Worm (Caenorhabditis elegans) whole organism, early embryonic: Measurements from ENCODE around the gene alg-1.

Experiments
- B0310.2 ChIP-seq: sonication (generic microtip); optimal IDR thresholded peaks from 2 replicates; lab custom pipeline; 2016; ENCODE audit warnings: mild to moderate bottlenecking, missing genetic modification characterization, missing compliant biosample characterization
- F13C5.2 ChIP-seq: sonication (generic microtip); optimal IDR thresholded peaks from 2 replicates; lab custom pipeline; 2017; ENCODE audit warnings: mild to moderate bottlenecking, missing genetic modification characterization, inconsistent platforms, missing compliant biosample characterization
- aly-1 ChIP-seq: sonication (generic microtip); optimal IDR thresholded peaks from 2 replicates; lab custom pipeline; 2016; ENCODE audit warnings: missing genetic modification characterization, missing compliant biosample characterization
- ama-1 ChIP-seq: fragments of 150-350 bp; optimal IDR thresholded peaks from 2 replicates; lab custom pipeline; 2014
- ceh-13 ChIP-seq: fragments of 200-800 bp; sonication (Bioruptor generic); optimal IDR thresholded peaks from 2 replicates; lab custom pipeline; 2018; ENCODE audit warnings: mild to moderate bottlenecking, missing genetic modification characterization, missing compliant biosample characterization
- ceh-36 ChIP-seq: sonication (generic microtip); optimal IDR thresholded peaks from 2 replicates; lab custom pipeline; 2016; ENCODE audit warnings: missing genetic modification characterization, inconsistent platforms, missing compliant biosample characterization
- ets-7 ChIP-seq: sonication (generic microtip); optimal IDR thresholded peaks from 2 replicates; lab custom pipeline; 2016; ENCODE audit warnings: missing genotype, missing genetic modification characterization, missing compliant biosample characterization
- flt-1 ChIP-seq: fragments of 200-800 bp; sonication (Bioruptor generic); IDR thresholded peaks from 2 replicates; pipeline ENCODE4 v1.3.6; 2022; ENCODE audit warnings: missing genetic modification characterization, missing compliant biosample characterization
- hmbx-1 ChIP-seq: sonication (generic microtip); optimal IDR thresholded peaks from 2 replicates; lab custom pipeline; 2016; ENCODE audit warnings: mild to moderate bottlenecking, missing genetic modification characterization, missing compliant biosample characterization
- hmg-4 ChIP-seq: fragments of 200-800 bp; sonication (Bioruptor generic); optimal IDR thresholded peaks from 2 replicates; lab custom pipeline; 2018; ENCODE audit warnings: mild to moderate bottlenecking, missing genetic modification characterization, missing compliant biosample characterization
- hnd-1 ChIP-seq: sonication (generic microtip); optimal IDR thresholded peaks from 2 replicates; lab custom pipeline; 2016; ENCODE audit warnings: missing genetic modification characterization, missing compliant biosample characterization
- pes-1 ChIP-seq: fragments of 200-800 bp; sonication (Bioruptor generic); IDR thresholded peaks from 2 replicates; pipeline ENCODE4 v1.3.6; 2022; ENCODE audit warnings: missing genetic modification reagents, missing genetic modification characterization, missing compliant biosample characterization
- scrt-1 ChIP-seq: fragments of 200-800 bp; sonication (Bioruptor generic); IDR thresholded peaks from 2 replicates; pipeline ENCODE4 v1.3.6; 2022; ENCODE audit warnings: missing genetic modification characterization, missing compliant biosample characterization
- sea-1 ChIP-seq: fragments of 200-800 bp; sonication (Bioruptor generic); conservative IDR thresholded peaks from 2 replicates; pipeline ENCODE4 v1.3.6; 2022; ENCODE audit warnings: missing genetic modification characterization, missing compliant biosample characterization
- tbx-11 ChIP-seq: fragments of 200-800 bp; sonication (Bioruptor generic); IDR thresholded peaks from 2 replicates; pipeline ENCODE4 v1.3.6; 2022; ENCODE audit warnings: missing genetic modification characterization, missing compliant biosample characterization
- tbx-37 ChIP-seq: fragments of 200-800 bp; sonication (Bioruptor generic); conservative IDR thresholded peaks from 2 replicates; pipeline ENCODE4 v1.3.6; 2022; ENCODE audit warnings: missing genetic modification reagents, missing genetic modification characterization, missing compliant biosample characterization
- tra-4 ChIP-seq: sonication (generic microtip); optimal IDR thresholded peaks from 2 replicates; lab custom pipeline; 2017; ENCODE audit warnings: missing genetic modification characterization, missing compliant biosample characterization

alg-1 gene

ce11 chrX:13936719-13937118 is 12.2 kb upstream of the alg-1 start:
- TF ChIP-seq tbx-37 (GFP tag; lab: Robert Waterston, UW) (no peak), hmg-4 (GFP tag; lab: Kevin White, UChicago) (no peak), flt-1 (GFP tag; lab: Robert Waterston, UW) (no peak), F13C5.2 (tag; lab: Kevin White, UChicago) (no peak), pes-1 (no peak), hmbx-1 (no peak), B0310.2 (no peak), ets-7 (tag; lab: Kevin White, UChicago) (no peak), ama-1 (lab: Kevin White, UChicago) (no peak), ceh-13 (GFP tag; lab: Kevin White, UChicago) (no peak), sea-1 (GFP tag; lab: Robert Waterston, UW) (no peak), scrt-1 (GFP tag; lab: Robert Waterston, UW) (no peak), aly-1 (tag; lab: Kevin White, UChicago) (no peak), tbx-11 (GFP tag; lab: Robert Waterston, UW) (no peak), hnd-1 (tag; lab: Kevin White, UChicago) (no peak), tra-4 (tag; lab: Kevin White, UChicago) (no peak)

- TF ChIP-seq sea-1 (GFP tag; lab: Robert Waterston, UW) (no peak), ceh-36 (tag; lab: Kevin White, UChicago) (no peak), ama-1 (lab: Kevin White, UChicago) (no peak), B0310.2 (no peak), F13C5.2 (tag; lab: Kevin White, UChicago) (no peak), tra-4 (tag; lab: Kevin White, UChicago) (no peak), ets-7 (tag; lab: Kevin White, UChicago) (no peak), scrt-1 (GFP tag; lab: Robert Waterston, UW) (no peak), tbx-11 (GFP tag; lab: Robert Waterston, UW) (no peak), flt-1 (GFP tag; lab: Robert Waterston, UW) (no peak), hnd-1 (tag; lab: Kevin White, UChicago) (no peak), aly-1 (tag; lab: Kevin White, UChicago) (no peak), pes-1 (no peak), ceh-13 (GFP tag; lab: Kevin White, UChicago) (no peak), hmbx-1 (no peak), hmg-4 (GFP tag; lab: Kevin White, UChicago) (no peak), tbx-37 (GFP tag; lab: Robert Waterston, UW) (no peak)
Observed at ce11 chrX:13937350-13937749, 11.6 kb upstream of the alg-1 start.

ce11 chrX:13937910-13938309 is 11.0 kb upstream of the alg-1 start:
- TF ChIP-seq scrt-1 (GFP tag; lab: Robert Waterston, UW), result no peak
- no peak for TF ChIP-seq tbx-37 (GFP tag; lab: Robert Waterston, UW)
- no peak for TF ChIP-seq sea-1 (GFP tag; lab: Robert Waterston, UW)
- TF ChIP-seq B0310.2, result no peak
- no peak for TF ChIP-seq hnd-1 (tag; lab: Kevin White, UChicago)
- TF ChIP-seq ama-1 (lab: Kevin White, UChicago), result no peak
- TF ChIP-seq F13C5.2 (tag; lab: Kevin White, UChicago), result no peak
- TF ChIP-seq pes-1, result no peak
- no peak for TF ChIP-seq hmbx-1
- TF ChIP-seq ets-7 (tag; lab: Kevin White, UChicago), result no peak
- no peak for TF ChIP-seq aly-1 (tag; lab: Kevin White, UChicago)
- no peak for TF ChIP-seq flt-1 (GFP tag; lab: Robert Waterston, UW)
- no peak for TF ChIP-seq hmg-4 (GFP tag; lab: Kevin White, UChicago)
- TF ChIP-seq tbx-11 (GFP tag; lab: Robert Waterston, UW), result no peak

- TF ChIP-seq scrt-1 (GFP tag; lab: Robert Waterston, UW) (no peak), aly-1 (tag; lab: Kevin White, UChicago) (no peak), hmbx-1 (no peak), ama-1 (lab: Kevin White, UChicago) (no peak), tbx-11 (GFP tag; lab: Robert Waterston, UW) (no peak), F13C5.2 (tag; lab: Kevin White, UChicago) (no peak)
Observed at ce11 chrX:13939388-13939787, 9.5 kb upstream of the alg-1 start.

ce11 chrX:13940287-13940686 is 8.6 kb upstream of the alg-1 start:
- no peak for TF ChIP-seq flt-1 (GFP tag; lab: Robert Waterston, UW)
- TF ChIP-seq F13C5.2 (tag; lab: Kevin White, UChicago), result no peak
- no peak for TF ChIP-seq tra-4 (tag; lab: Kevin White, UChicago)
- no peak for TF ChIP-seq hnd-1 (tag; lab: Kevin White, UChicago)
- TF ChIP-seq hmbx-1, result no peak
- TF ChIP-seq hmg-4 (GFP tag; lab: Kevin White, UChicago), result no peak
- no peak for TF ChIP-seq ceh-13 (GFP tag; lab: Kevin White, UChicago)
- TF ChIP-seq scrt-1 (GFP tag; lab: Robert Waterston, UW), result no peak
- no peak for TF ChIP-seq aly-1 (tag; lab: Kevin White, UChicago)
- no peak for TF ChIP-seq sea-1 (GFP tag; lab: Robert Waterston, UW)

ce11 chrX:13941296-13941695 is 7.6 kb upstream of the alg-1 start:
- TF ChIP-seq tra-4 (tag; lab: Kevin White, UChicago) (no peak), F13C5.2 (tag; lab: Kevin White, UChicago) (no peak), tbx-37 (GFP tag; lab: Robert Waterston, UW) (no peak), flt-1 (GFP tag; lab: Robert Waterston, UW) (no peak), B0310.2 (no peak), hmg-4 (GFP tag; lab: Kevin White, UChicago) (no peak), ama-1 (lab: Kevin White, UChicago) (no peak), hmbx-1 (no peak), ets-7 (tag; lab: Kevin White, UChicago) (no peak), hnd-1 (tag; lab: Kevin White, UChicago) (no peak), pes-1 (no peak), ceh-13 (GFP tag; lab: Kevin White, UChicago) (no peak), tbx-11 (GFP tag; lab: Robert Waterston, UW) (no peak), aly-1 (tag; lab: Kevin White, UChicago) (no peak), ceh-36 (tag; lab: Kevin White, UChicago) (no peak), sea-1 (GFP tag; lab: Robert Waterston, UW) (no peak)

- TF ChIP-seq hmg-4 (GFP tag; lab: Kevin White, UChicago), result no peak
- no peak for TF ChIP-seq aly-1 (tag; lab: Kevin White, UChicago)
- no peak for TF ChIP-seq tra-4 (tag; lab: Kevin White, UChicago)
- TF ChIP-seq ceh-13 (GFP tag; lab: Kevin White, UChicago), result no peak
- TF ChIP-seq B0310.2, result no peak
- TF ChIP-seq tbx-11 (GFP tag; lab: Robert Waterston, UW), result no peak
- TF ChIP-seq sea-1 (GFP tag; lab: Robert Waterston, UW), result no peak
- no peak for TF ChIP-seq hmbx-1
- TF ChIP-seq hnd-1 (tag; lab: Kevin White, UChicago), result no peak
- no peak for TF ChIP-seq ets-7 (tag; lab: Kevin White, UChicago)
- TF ChIP-seq scrt-1 (GFP tag; lab: Robert Waterston, UW), result no peak
Observed at ce11 chrX:13941865-13942264, 7.0 kb upstream of the alg-1 start.
